Worm (Caenorhabditis elegans) whole organism, L4/young adult: ENCODE data around the gene faxc-2.

Experiments
- W03F9.2 ChIP-seq: fragments of 150-350 bp; optimal IDR thresholded peaks from 2 replicates; lab custom pipeline; 2014; ENCODE audit warnings: missing biosample characterization, missing genetic modification characterization
- dao-5 ChIP-seq: sonication (generic microtip); optimal IDR thresholded peaks from 2 replicates; lab custom pipeline; 2016; ENCODE audit warnings: missing genotype, missing genetic modification characterization, moderate library complexity, missing compliant biosample characterization
- him-1 ChIP-seq: sonication (generic microtip); optimal IDR thresholded peaks from 2 replicates; lab custom pipeline; 2016; ENCODE audit warnings: missing genotype, missing genetic modification reagents, missing genetic modification characterization, missing compliant biosample characterization

- TF ChIP-seq dao-5 (tag; lab: Kevin White, UChicago) (no peak), him-1 (tag; lab: Kevin White, UChicago) (no peak), W03F9.2 (no peak)
These were observed 25.6 kb upstream of the faxc-2 start for ce11 chrII:13283486-13283885.
